Fruit fly (Drosophila melanogaster) whole organism, embryonic: ENCODE data around the gene CG7841.
A peak's percentile ranks its signal among the peaks of the same experiment; 100 is the strongest.

Source experiments
- ATbp ChIP-seq: fragments of 200-800 bp; sonication (Bioruptor generic); optimal IDR thresholded peaks from 2 replicates; lab custom pipeline; 2017; ENCODE audit warnings: missing biosample characterization, mild to moderate bottlenecking, missing genetic modification characterization, missing genetic modification reagents
- CG1024 ChIP-seq: fragments of 200-800 bp; sonication (Bioruptor generic); IDR thresholded peaks from 2 replicates; pipeline ENCODE4 v1.3.6; 2022; ENCODE audit warnings: missing biosample characterization, missing genetic modification characterization
- CG10462 ChIP-seq: fragments of 200-800 bp; sonication (Bioruptor generic); optimal IDR thresholded peaks from 2 replicates; lab custom pipeline; 2016; ENCODE audit warnings: missing biosample characterization, missing genetic modification characterization
- CG12071 ChIP-seq: fragments of 200-800 bp; sonication (Bioruptor generic); optimal IDR thresholded peaks from 3 replicates; lab custom pipeline; 2018; ENCODE audit warnings: missing biosample characterization, mild to moderate bottlenecking, missing genetic modification characterization
- CG12299 ChIP-seq: fragments of 200-800 bp; sonication (Bioruptor generic); optimal IDR thresholded peaks from 2 replicates; lab custom pipeline; 2018; ENCODE audit warnings: missing biosample characterization, mild to moderate bottlenecking, missing genetic modification characterization
- CG12942 ChIP-seq: fragments of 200-800 bp; sonication (Bioruptor generic); optimal IDR thresholded peaks from 3 replicates; lab custom pipeline; 2016; ENCODE audit warnings: missing biosample characterization, missing genetic modification characterization
- CG15479 ChIP-seq: fragments of 200-800 bp; sonication (Bioruptor generic); optimal IDR thresholded peaks from 3 replicates; lab custom pipeline; 2019; ENCODE audit warnings: missing biosample characterization, mild to moderate bottlenecking, missing genetic modification characterization, moderate library complexity
- CG1647 ChIP-seq: fragments of 200-800 bp; sonication (Bioruptor generic); optimal IDR thresholded peaks from 3 replicates; lab custom pipeline; 2016; ENCODE audit warnings: missing biosample characterization, missing genetic modification characterization
- CG17361 ChIP-seq: fragments of 200-800 bp; sonication (Bioruptor generic); IDR thresholded peaks from 3 replicates; pipeline ENCODE4 v1.3.6; 2022; ENCODE audit warnings: missing biosample characterization, missing genetic modification characterization
- CG17829 ChIP-seq: fragments of 200-800 bp; optimal IDR thresholded peaks from 2 replicates; lab custom pipeline; 2019; ENCODE audit warnings: missing biosample characterization, mild to moderate bottlenecking, missing genetic modification characterization, moderate library complexity
- CG2889 ChIP-seq: fragments of 200-800 bp; sonication (Bioruptor generic); IDR thresholded peaks from 3 replicates; pipeline ENCODE4 v1.3.6; 2022; ENCODE audit warnings: missing biosample characterization, missing genetic modification characterization
- CG3163 ChIP-seq: fragments of 200-800 bp; sonication (Bioruptor generic); optimal IDR thresholded peaks from 3 replicates; lab custom pipeline; 2016; ENCODE audit warnings: missing biosample characterization, missing genetic modification characterization
- CG34376 ChIP-seq: fragments of 200-800 bp; sonication (Bioruptor generic); optimal IDR thresholded peaks from 2 replicates; lab custom pipeline; 2018; ENCODE audit warnings: missing biosample characterization, mild to moderate bottlenecking, missing genetic modification characterization
- CG34422 ChIP-seq: fragments of 200-800 bp; sonication (Bioruptor generic); IDR thresholded peaks from 3 replicates; pipeline ENCODE4 v1.3.6; 2022; ENCODE audit warnings: missing biosample characterization, missing genetic modification characterization
- CG4404 ChIP-seq: fragments of 200-800 bp; sonication (Bioruptor generic); IDR thresholded peaks from 2 replicates; pipeline ENCODE4 v1.3.6; 2022; ENCODE audit warnings: missing biosample characterization, missing genetic modification characterization
- CG6791 ChIP-seq: fragments of 200-800 bp; sonication (Bioruptor generic); IDR thresholded peaks from 3 replicates; pipeline ENCODE4 v1.3.6; 2022; ENCODE audit warnings: missing biosample characterization, missing genetic modification characterization; ENCODE audit not compliant: partially characterized antibody
- Dbx ChIP-seq: fragments of 200-800 bp; sonication (Bioruptor generic); IDR thresholded peaks from 3 replicates; pipeline ENCODE4 v1.3.6; 2022; ENCODE audit warnings: missing biosample characterization, missing genetic modification characterization
- Doc2 ChIP-seq: fragments of 200-800 bp; sonication (Bioruptor generic); IDR thresholded peaks from 2 replicates; pipeline ENCODE4 v1.3.6; 2022; ENCODE audit warnings: missing biosample characterization, missing genetic modification characterization
- ERR ChIP-seq: fragments of 200-800 bp; sonication (Bioruptor generic); optimal IDR thresholded peaks from 2 replicates; lab custom pipeline; 2016; ENCODE audit warnings: missing biosample characterization, missing genetic modification characterization
- Elba2 ChIP-seq: fragments of 200-800 bp; sonication (Bioruptor generic); optimal IDR thresholded peaks from 3 replicates; lab custom pipeline; 2016; ENCODE audit warnings: missing biosample characterization, missing genetic modification characterization
- Ets65A ChIP-seq: fragments of 200-800 bp; sonication (Bioruptor generic); peaks from one replicate; lab custom pipeline; 2016; ENCODE audit warnings: missing biosample characterization, missing genetic modification characterization
- Hey ChIP-seq: fragments of 200-800 bp; sonication (Bioruptor generic); optimal IDR thresholded peaks from 3 replicates; lab custom pipeline; 2018; ENCODE audit warnings: missing biosample characterization, mild to moderate bottlenecking, missing genetic modification characterization
- MBD-R2 ChIP-seq: fragments of 200-800 bp; sonication (Bioruptor generic); IDR thresholded peaks from 2 replicates; pipeline ENCODE4 v1.3.6; 2022; ENCODE audit warnings: missing biosample characterization, missing genetic modification characterization
- MESR4 ChIP-seq: fragments of 200-800 bp; sonication (Bioruptor generic); optimal IDR thresholded peaks from 2 replicates; lab custom pipeline; 2018; ENCODE audit warnings: missing biosample characterization, mild to moderate bottlenecking, missing genetic modification characterization, moderate library complexity
- NK7.1 ChIP-seq: fragments of 200-800 bp; sonication (Bioruptor generic); optimal IDR thresholded peaks from 3 replicates; lab custom pipeline; 2016; ENCODE audit warnings: missing biosample characterization, missing genetic modification characterization
- Nf-YB ChIP-seq: fragments of 200-800 bp; sonication (Bioruptor generic); optimal IDR thresholded peaks from 3 replicates; lab custom pipeline; 2019; ENCODE audit warnings: missing biosample characterization, mild to moderate bottlenecking, missing genetic modification characterization, moderate library complexity
- Nf-YC ChIP-seq: fragments of 200-800 bp; optimal IDR thresholded peaks from 3 replicates; lab custom pipeline; 2019; ENCODE audit warnings: missing biosample characterization, mild to moderate bottlenecking, missing genetic modification characterization, moderate library complexity
- Side ChIP-seq: fragments of 200-800 bp; sonication (Bioruptor generic); optimal IDR thresholded peaks from 2 replicates; lab custom pipeline; 2016; ENCODE audit warnings: missing biosample characterization, missing genetic modification characterization
- ara ChIP-seq: fragments of 200-800 bp; sonication (Bioruptor generic); IDR thresholded peaks from 2 replicates; pipeline ENCODE4 v1.3.6; 2022; ENCODE audit warnings: missing biosample characterization, missing genetic modification characterization
- ato ChIP-seq: fragments of 200-800 bp; sonication (Bioruptor generic); IDR thresholded peaks from 2 replicates; pipeline ENCODE4 v1.3.6; 2022; ENCODE audit warnings: missing biosample characterization, missing genetic modification characterization; ENCODE audit not compliant: partially characterized antibody
- crp ChIP-seq, 2 experiments: fragments of 200-800 bp; sonication (Bioruptor generic); optimal IDR thresholded peaks; 2 replicates in 1 of 2; 3 replicates in 1 of 2; lab custom pipeline; 2017; ENCODE audit warnings: missing biosample characterization in 2 of 2, missing genetic modification characterization in 2 of 2, mild to moderate bottlenecking in 1 of 2, moderate library complexity in 1 of 2
- en ChIP-seq: fragments of 200-800 bp; sonication (Bioruptor generic); optimal IDR thresholded peaks from 2 replicates; lab custom pipeline; 2016; ENCODE audit warnings: missing biosample characterization, missing genetic modification characterization
- gcm ChIP-seq: fragments of 200-800 bp; sonication (Bioruptor generic); optimal IDR thresholded peaks from 2 replicates; lab custom pipeline; 2019; ENCODE audit warnings: missing biosample characterization, mild to moderate bottlenecking, missing genetic modification characterization, moderate library complexity
- grau ChIP-seq: fragments of 200-800 bp; optimal IDR thresholded peaks from 3 replicates; lab custom pipeline; 2019; ENCODE audit warnings: missing biosample characterization, mild to moderate bottlenecking, missing genetic modification characterization, moderate library complexity
- gsb ChIP-seq: fragments of 200-800 bp; sonication (Bioruptor generic); IDR thresholded peaks from 2 replicates; pipeline ENCODE4 v1.3.6; 2022; ENCODE audit warnings: missing biosample characterization, missing genetic modification characterization
- kah ChIP-seq: fragments of 200-800 bp; sonication (Bioruptor generic); optimal IDR thresholded peaks from 2 replicates; lab custom pipeline; 2018; ENCODE audit warnings: missing biosample characterization, mild to moderate bottlenecking, missing genetic modification characterization
- kni ChIP-seq: fragments of 200-800 bp; sonication (Bioruptor generic); optimal IDR thresholded peaks from 3 replicates; lab custom pipeline; 2017; ENCODE audit warnings: mild to moderate bottlenecking, missing biosample characterization, missing genetic modification reagents, missing genetic modification characterization
- knrl ChIP-seq: fragments of 200-800 bp; sonication (Bioruptor generic); IDR thresholded peaks from 3 replicates; pipeline ENCODE4 v1.3.6; 2022; ENCODE audit warnings: missing biosample characterization, missing genetic modification characterization; ENCODE audit not compliant: partially characterized antibody
- nerfin-1 ChIP-seq: fragments of 200-800 bp; sonication (Bioruptor generic); optimal IDR thresholded peaks from 3 replicates; lab custom pipeline; 2019; ENCODE audit warnings: missing biosample characterization, mild to moderate bottlenecking, missing genetic modification characterization, moderate library complexity
- pita ChIP-seq: fragments of 200-800 bp; sonication (Bioruptor generic); optimal IDR thresholded peaks from 2 replicates; lab custom pipeline; 2017; ENCODE audit warnings: missing biosample characterization, mild to moderate bottlenecking, missing genetic modification characterization
- slou ChIP-seq: fragments of 200-800 bp; sonication (Bioruptor generic); optimal IDR thresholded peaks from 3 replicates; lab custom pipeline; 2016; ENCODE audit warnings: missing biosample characterization, missing genetic modification characterization
- sqz ChIP-seq: fragments of 200-800 bp; sonication (Bioruptor generic); optimal IDR thresholded peaks from 3 replicates; lab custom pipeline; 2018; ENCODE audit warnings: missing biosample characterization, mild to moderate bottlenecking, missing genetic modification characterization
- stwl ChIP-seq: fragments of 200-800 bp; sonication (Bioruptor generic); optimal IDR thresholded peaks from 3 replicates; lab custom pipeline; 2018; ENCODE audit warnings: missing biosample characterization, mild to moderate bottlenecking, missing genetic modification characterization, moderate library complexity
- toy ChIP-seq: fragments of 200-800 bp; sonication (Bioruptor generic); IDR thresholded peaks from 2 replicates; pipeline ENCODE4 v1.3.6; 2022; ENCODE audit warnings: missing biosample characterization, missing genetic modification characterization
- wor ChIP-seq: fragments of 200-800 bp; sonication (Bioruptor generic); IDR thresholded peaks from 2 replicates; pipeline ENCODE4 v1.3.6; 2022; ENCODE audit warnings: missing biosample characterization, missing genetic modification characterization
- zen ChIP-seq: fragments of 200-800 bp; sonication (Bioruptor generic); optimal IDR thresholded peaks from 3 replicates; lab custom pipeline; 2018; ENCODE audit warnings: missing biosample characterization, mild to moderate bottlenecking, missing genetic modification characterization, moderate library complexity

The CG7841 gene

DNA sequence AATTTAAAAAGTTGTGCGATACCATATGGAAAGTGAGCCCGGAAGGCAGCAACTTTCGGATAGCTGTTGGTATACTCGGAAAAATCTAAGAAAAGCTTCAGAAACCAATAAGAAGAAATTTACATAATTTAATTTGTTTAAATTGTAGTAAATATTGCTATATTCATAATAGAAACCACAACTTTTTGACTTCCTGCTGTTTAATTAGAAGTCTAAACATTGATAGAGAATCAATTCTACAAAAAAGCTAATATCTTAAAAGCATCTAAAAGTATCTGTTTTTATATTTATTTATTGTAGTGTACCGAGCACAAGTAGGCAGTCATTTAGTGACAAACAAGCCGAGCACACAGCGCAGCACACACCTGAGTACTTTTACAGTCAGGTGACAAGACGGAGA lies 11.8 kb downstream of the CG7841 start, which contains the start of gene CG13455 (continued):
- TF ChIP-seq NK7.1 (GFP tag; lab: Kevin White, UChicago): no peak
- TF ChIP-seq, all 482 proteins: peak for 0

DNA sequence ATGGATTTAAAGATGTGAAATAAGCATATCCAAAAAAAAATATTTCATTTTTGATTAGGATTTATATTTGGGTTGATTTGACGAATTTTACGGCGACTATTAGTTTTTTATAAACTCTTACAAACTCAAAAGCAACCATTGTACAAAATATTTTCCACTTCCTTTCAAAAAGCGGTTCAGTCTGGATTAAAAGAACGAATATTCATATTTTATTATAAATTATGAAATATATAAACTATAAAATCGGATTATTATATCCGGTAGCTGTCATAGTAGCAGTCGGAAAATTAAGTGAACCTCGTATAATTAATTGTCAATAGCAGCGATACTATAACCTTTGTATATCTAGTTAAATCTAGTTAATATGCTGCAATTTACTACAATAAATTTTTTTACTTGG lies 12.6 kb downstream of the CG7841 start, which contains the start of gene CG12355:
TSS of gene CG12355 (minus strand) at position 101 of the 400 bp plus-strand sequence.
- TF ChIP-seq CG12299 (tag; lab: Kevin White, UChicago) (no peak), gsb (GFP tag; lab: Robert Waterston, UW) (no peak)

dm6 chr3L:15494599-15495271 lies 13.3 kb downstream of the CG7841 start:
- TF ChIP-seq gcm (GFP tag; lab: Kevin White, UChicago) (no peak), CG34422 (no peak), Hey (tag; lab: Kevin White, UChicago) (no peak), MBD-R2 (GFP tag; lab: Robert Waterston, UW) (no peak), ara (peak; percentile 47; the same call in 1 of the 2 replicates), Ets65A (GFP tag; lab: Kevin White, UChicago) (no peak), knrl (GFP tag; lab: Robert Waterston, UW) (no peak), stwl (tag; lab: Kevin White, UChicago) (no peak), CG12071 (GFP tag; lab: Kevin White, UChicago) (no peak), Elba2 (GFP tag; lab: Kevin White, UChicago) (no peak), pita (GFP tag; lab: Kevin White, UChicago) (no peak), kni (no peak), CG10462 (GFP tag; lab: Kevin White, UChicago) (no peak), CG12942 (GFP tag; lab: Kevin White, UChicago) (no peak), zen (tag; lab: Kevin White, UChicago) (no peak), MESR4 (GFP tag; lab: Kevin White, UChicago) (no peak), nerfin-1 (tag; lab: Kevin White, UChicago) (peak; percentile 7), Doc2 (GFP tag; lab: Robert Waterston, UW) (no peak), crp (GFP tag; optimal IDR thresholded peaks at IDR 0.05; lab: Kevin White, UChicago) (no peak), Side (no peak), Nf-YB (no peak), CG17361 (GFP tag; lab: Robert Waterston, UW) (0 out of 3 replicates have a peak, but pooled peaks have one; percentile 8), kah (GFP tag; lab: Kevin White, UChicago) (peak; percentile 3), ATbp (peak; percentile 35), CG17829 (no peak), slou (no peak), Nf-YC (no peak), ato (GFP tag; lab: Robert Waterston, UW) (0 out of 2 replicates have a peak, but pooled peaks have one; percentile 35), ERR (GFP tag; lab: Kevin White, UChicago) (no peak), CG4404 (GFP tag; lab: Robert Waterston, UW) (no peak), CG6791 (no peak), CG1647 (GFP tag; lab: Kevin White, UChicago) (no peak), CG1024 (0 out of 2 replicates have a peak, but pooled peaks have one; percentile 7), CG3163 (GFP tag; lab: Kevin White, UChicago) (peak; percentile 86), grau (tag; lab: Kevin White, UChicago) (no peak), Dbx (GFP tag; lab: Robert Waterston, UW) (0 out of 3 replicates have a peak, but pooled peaks have one; percentile 35), CG2889 (GFP tag; lab: Robert Waterston, UW) (no peak), wor (no peak), en (GFP tag; lab: Kevin White, UChicago) (no peak), CG34376 (GFP tag; lab: Kevin White, UChicago) (no peak), toy (GFP tag; lab: Robert Waterston, UW) (no peak), sqz (GFP tag; lab: Kevin White, UChicago) (peak; percentile 38), CG15479 (GFP tag; lab: Kevin White, UChicago) (no peak)
